Worm (Caenorhabditis elegans) whole organism, L3 larva: ENCODE data around the gene Y46D2A.1.

Experiments used
- ZK546.5 ChIP-seq: sonication (generic microtip); optimal IDR thresholded peaks from 2 replicates; lab custom pipeline; 2017; ENCODE audit warnings: missing biosample characterization, missing genetic modification characterization
- aly-2 ChIP-seq: fragments of 150-350 bp; optimal IDR thresholded peaks from 2 replicates; lab custom pipeline; 2014; ENCODE audit warnings: missing biosample characterization, missing genetic modification characterization
- ama-1 ChIP-seq: fragments of 150-350 bp; optimal IDR thresholded peaks from 2 replicates; lab custom pipeline; 2018
- ceh-16 ChIP-seq: sonication (generic microtip); optimal IDR thresholded peaks from 2 replicates; lab custom pipeline; 2017; ENCODE audit warnings: missing biosample characterization, missing genetic modification characterization
- ceh-28 ChIP-seq: fragments of 150-350 bp; optimal IDR thresholded peaks from 2 replicates; lab custom pipeline; 2014; ENCODE audit warnings: missing biosample characterization, missing genetic modification reagents, missing genetic modification characterization
- ceh-9 ChIP-seq: sonication (generic microtip); optimal IDR thresholded peaks from 2 replicates; lab custom pipeline; 2018; ENCODE audit warnings: missing biosample characterization, missing genetic modification characterization
- daf-12 ChIP-seq: fragments of 150-350 bp; optimal IDR thresholded peaks from 2 replicates; lab custom pipeline; 2014; ENCODE audit warnings: missing biosample characterization, missing genetic modification reagents, missing genetic modification characterization
- egl-5 ChIP-seq: fragments of 150-350 bp; optimal IDR thresholded peaks from 2 replicates; lab custom pipeline; 2017; ENCODE audit warnings: missing biosample characterization, missing genetic modification reagents, missing genetic modification characterization, inconsistent platforms
- elt-1 ChIP-seq: fragments of 150-350 bp; optimal IDR thresholded peaks from 2 replicates; lab custom pipeline; 2014; ENCODE audit warnings: missing biosample characterization, missing genetic modification characterization
- elt-2 ChIP-seq: sonication (generic microtip); optimal IDR thresholded peaks from 2 replicates; lab custom pipeline; 2016; ENCODE audit warnings: missing genetic modification reagents, mild to moderate bottlenecking, missing genetic modification characterization, missing compliant biosample characterization
- elt-3 ChIP-seq, 3 experiments: fragments of 150-350 bp in 1 of 3; sonication (generic microtip) in 2 of 3; optimal IDR thresholded peaks; 2 replicates in 2 of 3; 4 replicates in 1 of 3; lab custom pipeline; 2014 to 2017; ENCODE audit warnings: missing biosample characterization in 3 of 3, missing genetic modification characterization in 3 of 3
- eor-1 ChIP-seq, 2 experiments: fragments of 150-350 bp; optimal IDR thresholded peaks; 2 replicates each; lab custom pipeline; 2014 to 2018; ENCODE audit warnings: missing biosample characterization in 2 of 2, missing genetic modification characterization in 2 of 2
- fkh-10 ChIP-seq: sonication (generic microtip); optimal IDR thresholded peaks from 2 replicates; lab custom pipeline; 2017; ENCODE audit warnings: missing biosample characterization, missing genetic modification reagents, missing genetic modification characterization
- fkh-2 ChIP-seq: fragments of 150-350 bp; optimal IDR thresholded peaks from 2 replicates; lab custom pipeline; 2014; ENCODE audit warnings: missing biosample characterization, missing genetic modification reagents, missing genetic modification characterization
- fos-1 ChIP-seq: fragments of 150-350 bp; optimal IDR thresholded peaks from 2 replicates; lab custom pipeline; 2014; ENCODE audit warnings: missing biosample characterization, missing genetic modification characterization
- lin-15B ChIP-seq: fragments of 150-350 bp; optimal IDR thresholded peaks from 2 replicates; lab custom pipeline; 2014; ENCODE audit warnings: missing biosample characterization, missing genetic modification characterization
- lin-39 ChIP-seq: fragments of 150-350 bp; optimal IDR thresholded peaks from 2 replicates; lab custom pipeline; 2018; ENCODE audit warnings: missing biosample characterization, missing genetic modification reagents, missing genetic modification characterization
- mdl-1 ChIP-seq: fragments of 150-350 bp; optimal IDR thresholded peaks from 2 replicates; lab custom pipeline; 2014; ENCODE audit warnings: missing biosample characterization, missing genetic modification characterization
- mml-1 ChIP-seq: fragments of 150-350 bp; sonication (generic microtip); optimal IDR thresholded peaks from 3 replicates; lab custom pipeline; 2014; ENCODE audit warnings: missing biosample characterization, missing genetic modification characterization
- nfya-1 ChIP-seq: sonication (generic microtip); optimal IDR thresholded peaks from 2 replicates; lab custom pipeline; 2017; ENCODE audit warnings: missing genetic modification characterization, mild to moderate bottlenecking, missing compliant biosample characterization, antibody characterized with exemption, moderate library complexity; ENCODE audit not compliant: insufficient read depth
- nhr-12 ChIP-seq: fragments of 150-350 bp; optimal IDR thresholded peaks from 2 replicates; lab custom pipeline; 2014; ENCODE audit warnings: missing biosample characterization, missing genetic modification characterization
- nhr-23 ChIP-seq: fragments of 150-350 bp; optimal IDR thresholded peaks from 2 replicates; lab custom pipeline; 2014; ENCODE audit warnings: missing biosample characterization, missing genetic modification reagents, missing genetic modification characterization
- nhr-237 ChIP-seq: fragments of 150-350 bp; optimal IDR thresholded peaks from 2 replicates; lab custom pipeline; 2014; ENCODE audit warnings: missing biosample characterization, missing genetic modification characterization
- nhr-28 ChIP-seq: fragments of 150-350 bp; optimal IDR thresholded peaks from 2 replicates; lab custom pipeline; 2014; ENCODE audit warnings: missing biosample characterization, missing genetic modification characterization
- nhr-43 ChIP-seq: sonication (generic microtip); optimal IDR thresholded peaks from 2 replicates; lab custom pipeline; 2016; ENCODE audit warnings: mild to moderate bottlenecking, missing genetic modification characterization, missing compliant biosample characterization; ENCODE audit not compliant: poor library complexity, severe bottlenecking
- nhr-67 ChIP-seq: fragments of 150-350 bp; optimal IDR thresholded peaks from 2 replicates; lab custom pipeline; 2014; ENCODE audit warnings: missing biosample characterization, missing genetic modification characterization
- nhr-76 ChIP-seq: fragments of 150-350 bp; sonication (generic microtip); optimal IDR thresholded peaks from 5 replicates; lab custom pipeline; 2014; ENCODE audit warnings: missing biosample characterization, missing genetic modification characterization
- pha-4 ChIP-seq: fragments of 150-350 bp; optimal IDR thresholded peaks from 2 replicates; lab custom pipeline; 2014; ENCODE audit warnings: missing biosample characterization, missing genetic modification reagents, missing genetic modification characterization
- pqm-1 ChIP-seq: fragments of 150-350 bp; optimal IDR thresholded peaks from 2 replicates; lab custom pipeline; 2017; ENCODE audit warnings: missing biosample characterization, missing genetic modification characterization, inconsistent platforms
- snpc-4 ChIP-seq: fragments of 150-350 bp; optimal IDR thresholded peaks from 2 replicates; lab custom pipeline; 2014; ENCODE audit warnings: missing biosample characterization, missing genetic modification characterization
- tbx-2 ChIP-seq: sonication (generic microtip); optimal IDR thresholded peaks from 2 replicates; lab custom pipeline; 2016; ENCODE audit warnings: mild to moderate bottlenecking, missing genetic modification characterization, missing compliant biosample characterization
- zag-1 ChIP-seq: fragments of 150-350 bp; optimal IDR thresholded peaks from 2 replicates; lab custom pipeline; 2014; ENCODE audit warnings: missing biosample characterization, missing genetic modification characterization
- ztf-11 ChIP-seq: fragments of 150-350 bp; optimal IDR thresholded peaks from 2 replicates; lab custom pipeline; 2014; ENCODE audit warnings: missing biosample characterization, missing genetic modification characterization

Gene Y46D2A.1

DNA sequence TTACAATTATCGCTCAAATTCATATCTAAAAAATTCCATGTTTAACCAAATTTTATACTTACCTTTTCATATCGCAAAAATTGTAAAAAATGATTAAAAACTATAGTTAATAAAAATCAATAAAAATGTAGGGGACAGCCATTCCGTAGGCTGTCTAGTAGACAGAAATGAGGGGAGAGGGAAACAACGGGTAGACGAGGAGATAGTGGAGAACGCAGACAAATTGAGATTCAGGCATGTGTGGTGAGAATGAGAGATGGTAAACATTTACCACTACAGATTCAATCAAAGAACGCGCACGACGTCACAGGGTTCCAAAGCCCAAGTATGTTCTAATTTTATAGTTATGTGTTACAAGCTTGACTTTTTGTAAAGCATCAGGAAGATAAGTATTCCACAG lies 18.8 kb upstream of the Y46D2A.1 start:
- TF ChIP-seq nhr-28 (tag; lab: Kevin White, UChicago) (no peak), elt-3 (tag; optimal IDR thresholded peaks at IDR 0.05; lab: Kevin White, UChicago) (no peak), nhr-23 (tag; lab: Kevin White, UChicago) (no peak), egl-5 (no peak), snpc-4 (tag; lab: Kevin White, UChicago) (no peak), nhr-237 (tag; lab: Kevin White, UChicago) (no peak), aly-2 (tag; lab: Kevin White, UChicago) (no peak), nfya-1 (tag; lab: Kevin White, UChicago) (no peak), fos-1 (tag; lab: Kevin White, UChicago) (no peak), fkh-10 (GFP tag; lab: Kevin White, UChicago) (no peak), ztf-11 (no peak), eor-1 (tag; optimal IDR thresholded peaks at IDR 0.05; lab: Kevin White, UChicago) (no peak), pha-4 (tag; lab: Kevin White, UChicago) (peak; percentile 45), pqm-1 (tag; lab: Kevin White, UChicago) (no peak), ceh-28 (peak; percentile 37), nhr-12 (tag; lab: Kevin White, UChicago) (no peak), nhr-43 (tag; lab: Kevin White, UChicago) (no peak), ama-1 (no peak), lin-15B (tag; lab: Kevin White, UChicago) (no peak), daf-12 (tag; lab: Kevin White, UChicago) (no peak), mdl-1 (tag; lab: Kevin White, UChicago) (no peak), elt-2 (tag; lab: Kevin White, UChicago) (peak; percentile 30)

DNA sequence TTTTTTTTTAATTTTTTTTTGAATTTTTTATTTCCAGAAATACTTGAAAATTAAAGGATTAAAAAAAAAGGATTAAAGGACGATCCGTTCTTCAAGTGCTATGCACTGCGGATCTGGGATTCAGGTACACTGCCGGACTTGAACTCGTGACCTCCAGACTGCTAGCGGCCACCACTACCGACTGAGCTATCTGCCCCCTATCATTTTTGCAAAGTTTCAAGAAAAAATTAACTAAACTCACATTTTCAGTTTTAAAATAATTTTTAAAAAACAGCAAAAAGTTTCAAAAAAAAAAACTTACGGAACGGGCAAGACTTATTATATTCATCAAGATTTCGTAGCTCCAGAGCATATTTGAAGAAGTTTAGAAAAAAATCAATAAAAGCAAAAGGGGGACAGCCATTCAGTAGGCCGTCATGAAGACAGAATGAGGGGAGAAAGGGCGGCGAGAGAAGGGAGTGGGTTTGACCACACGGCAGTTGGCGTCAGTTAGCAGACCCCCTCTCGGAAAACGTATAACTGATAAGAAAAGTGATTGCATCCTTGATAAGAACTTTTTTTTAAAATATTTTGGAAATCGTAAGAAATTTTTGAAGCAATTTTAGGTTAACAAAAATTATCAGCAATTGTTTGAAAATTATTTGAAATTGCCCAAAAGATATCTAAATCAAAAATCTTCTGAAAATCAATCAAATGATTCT lies 11.2 kb upstream of the Y46D2A.1 start:
- TF ChIP-seq fos-1 (tag; lab: Kevin White, UChicago) (no peak), fkh-2 (no peak), nhr-67 (no peak), zag-1 (tag; lab: Kevin White, UChicago) (no peak), elt-2 (tag; lab: Kevin White, UChicago) (peak; percentile 46)

DNA sequence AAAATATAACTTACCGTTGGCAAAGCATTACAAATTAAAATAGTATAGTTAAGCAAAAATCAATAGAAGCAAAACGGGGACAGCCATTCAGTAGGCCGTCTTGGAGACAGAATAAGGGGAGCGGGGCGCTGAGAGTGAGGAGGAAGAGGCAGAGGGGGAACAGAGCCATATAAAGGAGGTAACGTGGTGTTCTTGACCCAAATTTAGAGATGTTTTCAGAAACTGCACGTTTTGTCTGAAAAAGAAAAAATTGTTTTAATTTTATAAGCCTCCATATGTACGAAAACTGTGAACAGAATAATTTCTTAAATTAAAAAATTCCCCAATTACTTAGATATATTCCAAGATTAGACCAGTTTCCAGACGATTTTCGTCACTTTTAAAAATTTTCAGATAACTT lies 8.9 kb upstream of the Y46D2A.1 start, which contains the start of gene F39E9.6:
TSS of gene F39E9.6 (minus strand) at position 101 of the 400 bp plus-strand sequence.
- TF ChIP-seq ztf-11 = no peak
- TF ChIP-seq nhr-67 = no peak
- no peak for TF ChIP-seq elt-1 (tag; lab: Kevin White, UChicago)
- no peak for TF ChIP-seq ZK546.5 (tag; lab: Kevin White, UChicago)
- no peak for TF ChIP-seq fkh-10 (GFP tag; lab: Kevin White, UChicago)
- no peak for TF ChIP-seq tbx-2
- no peak for TF ChIP-seq fkh-2
- TF ChIP-seq nhr-23 (tag; lab: Kevin White, UChicago) = no peak
- TF ChIP-seq ceh-16 = no peak
- no peak for TF ChIP-seq aly-2 (tag; lab: Kevin White, UChicago)
- TF ChIP-seq ceh-28 = no peak
- TF ChIP-seq lin-39 (tag; lab: Kevin White, UChicago) = no peak
- no peak for TF ChIP-seq mml-1 (tag; lab: Kevin White, UChicago)
- no peak for TF ChIP-seq lin-15B (tag; lab: Kevin White, UChicago)

DNA sequence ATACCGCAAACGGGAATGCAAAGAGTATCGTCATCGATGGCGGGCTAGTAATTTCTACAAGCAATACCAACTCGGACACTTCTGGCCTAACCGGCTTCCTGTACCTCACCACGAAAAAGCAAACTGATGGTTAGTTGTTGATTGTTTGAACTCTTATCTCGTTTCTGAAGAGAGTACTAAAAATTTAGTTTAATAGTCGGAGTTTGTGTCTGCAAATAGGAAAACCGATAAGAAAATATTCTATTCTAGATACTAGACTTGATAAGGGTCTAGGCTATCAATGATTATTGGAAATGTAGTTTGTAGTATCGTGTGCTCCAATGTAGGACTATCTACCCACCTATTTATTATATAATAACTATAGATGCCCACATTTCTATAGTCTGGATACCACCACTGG lies 3.5 kb upstream of the Y46D2A.1 start:
- TF ChIP-seq elt-2 (tag; lab: Kevin White, UChicago) (peak; percentile 91), ceh-16 (no peak), mml-1 (tag; lab: Kevin White, UChicago) (no peak), nhr-76 (tag; lab: Kevin White, UChicago) (no peak), nfya-1 (tag; lab: Kevin White, UChicago) (no peak), nhr-23 (tag; lab: Kevin White, UChicago) (no peak), ceh-9 (tag; lab: Kevin White, UChicago) (no peak)
- TF ChIP-seq, all 47 proteins: peak for 1

DNA sequence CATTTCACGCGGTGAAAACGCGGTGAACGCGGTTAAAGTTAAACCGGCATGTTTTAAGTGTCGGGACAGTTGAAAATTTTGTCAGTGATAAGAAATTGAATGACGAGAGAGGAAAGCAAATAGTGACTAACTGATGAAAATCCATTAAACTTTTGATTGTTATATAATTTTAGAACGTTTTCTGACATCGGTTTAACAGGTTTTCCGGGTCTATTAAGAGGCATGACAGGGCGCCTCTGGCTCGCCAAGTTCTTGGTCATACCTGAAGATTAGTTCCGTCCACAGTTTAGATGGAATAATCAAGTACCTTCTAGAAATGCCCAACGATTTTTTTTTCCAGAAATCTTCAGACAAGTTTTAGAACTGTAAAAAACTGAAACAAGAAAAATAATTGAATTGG lies 822 bp downstream of the Y46D2A.1 start, which contains the start of gene Y46D2A.2:
TSS of gene Y46D2A.2 (minus strand) at position 101 of the 400 bp plus-strand sequence.
- TF ChIP-seq elt-2 (tag; lab: Kevin White, UChicago) (peak; percentile 28), nhr-237 (tag; lab: Kevin White, UChicago) (no peak)
